Fruit fly (Drosophila melanogaster) Kc167 (cell line): Measurements from ENCODE around the gene CG3942.

Experiments
- Sin3A ChIP-seq: fragments of >200 bp; optimal IDR thresholded peaks from 2 replicates; lab custom pipeline; 2018; ENCODE audit warnings: missing external identifiers
- h ChIP-seq: fragments of >200 bp; optimal IDR thresholded peaks from 3 replicates; lab custom pipeline; 2018; ENCODE audit warnings: missing external identifiers
- ttk ChIP-seq: sonication (Bioruptor generic); optimal IDR thresholded peaks from 2 replicates; lab custom pipeline; 2017; ENCODE audit warnings: missing external identifiers

dm6 chr3R:12221366-12221916 is 32.5 kb upstream of the CG3942 start, which contains the start of gene CG4860:
- TF ChIP-seq h (lab: Kevin White, UChicago) (no peak), Sin3A (lab: Kevin White, UChicago) (no peak), ttk (lab: Kevin White, UChicago) (no peak)
